Fruit fly (Drosophila melanogaster): ENCODE measurements around the gene CG42717.
A peak's percentile ranks its signal among the peaks of the same experiment; 100 is the strongest.

CG42717 gene

DNA sequence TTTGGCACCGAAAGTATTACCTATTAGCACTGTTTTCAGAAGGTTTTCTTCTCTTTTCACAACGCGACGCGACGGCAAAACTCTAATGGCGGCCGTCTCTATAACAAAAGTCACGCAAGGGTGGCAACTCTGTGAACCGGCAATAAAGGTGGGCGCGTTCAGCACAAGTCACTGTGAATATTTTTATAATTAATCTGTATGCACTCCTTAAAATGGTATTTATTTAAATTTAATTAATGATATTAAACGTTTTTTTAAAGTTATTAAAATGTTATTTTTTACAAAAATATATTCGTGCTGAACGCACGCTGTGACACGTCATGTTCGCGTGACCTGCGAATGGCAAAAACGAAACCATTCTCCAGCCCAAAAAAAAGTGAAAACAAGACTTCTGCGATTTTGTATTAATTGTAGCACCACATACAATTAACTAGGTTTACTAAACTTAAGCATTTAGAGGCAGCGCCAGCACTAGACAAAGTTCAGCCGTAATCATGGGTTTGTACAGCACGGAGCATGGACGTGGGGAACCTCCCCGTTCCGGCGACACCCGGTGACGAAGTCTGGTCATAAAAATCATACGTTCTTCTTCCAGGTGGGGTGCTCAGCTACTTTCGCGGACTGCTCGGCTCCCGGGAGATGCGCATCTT, 50.1 kb downstream of the CG42717 start, which contains the start of the genes brm and Arl1 (continued):
- TF ChIP-seq klu (GFP tag; IDR thresholded peaks at IDR 0.05) (peak; percentile 99), CG30403 (GFP tag; optimal IDR thresholded peaks at IDR 0.05) (peak; percentile 98), hbn (GFP tag; IDR thresholded peaks at IDR 0.05; ENCODE audit: partially characterized antibody) (peak; percentile 14; the same call in 1 of the 2 replicates), Asciz (GFP tag; optimal IDR thresholded peaks at IDR 0.05) (peak; percentile 92), Trl (optimal IDR thresholded peaks at IDR 0.05) (no peak), Trl (GFP tag; optimal IDR thresholded peaks at IDR 0.05) (peak; percentile 85), z (GFP tag; IDR thresholded peaks at IDR 0.05) (peak; percentile 79), cato (GFP tag; optimal IDR thresholded peaks at IDR 0.05; ENCODE audit: borderline replicate concordance) (peak; percentile 96), gcm2 (GFP tag; optimal IDR thresholded peaks at IDR 0.05) (peak; percentile 81), exex (tag; optimal IDR thresholded peaks at IDR 0.05) (peak; percentile 94), Hsf (GFP tag; optimal IDR thresholded peaks at IDR 0.05) (peak; percentile 94), tll (GFP tag; optimal IDR thresholded peaks at IDR 0.05) (peak in 1 of 2 experiments; percentile 83), CG12155 (GFP tag; optimal IDR thresholded peaks at IDR 0.05) (peak; percentile 97), CG5180 (GFP tag; optimal IDR thresholded peaks at IDR 0.05) (peak; percentile 87), ewg (GFP tag; optimal IDR thresholded peaks at IDR 0.05) (peak; percentile 96), Mad (GFP tag; optimal IDR thresholded peaks at IDR 0.05) (peak; percentile 97), unpg (GFP tag; optimal IDR thresholded peaks at IDR 0.05) (peak; percentile 98), Hr78 (GFP tag; optimal IDR thresholded peaks at IDR 0.05) (no peak), Ada2b (GFP tag; IDR thresholded peaks at IDR 0.05) (peak; percentile 99), CG4328 (GFP tag; optimal IDR thresholded peaks at IDR 0.05) (peak; percentile 99), repo (GFP tag; optimal IDR thresholded peaks at IDR 0.05) (peak; percentile 52), Hey (tag; optimal IDR thresholded peaks at IDR 0.05) (peak; percentile 89), wek (GFP tag; optimal IDR thresholded peaks at IDR 0.05) (peak; percentile 72), CG14860 (GFP tag; IDR thresholded peaks at IDR 0.05; ENCODE audit: partially characterized antibody) (no peak), Xrp1 (GFP tag; IDR thresholded peaks at IDR 0.05) (peak; percentile 99), CG3407 (GFP tag; optimal IDR thresholded peaks at IDR 0.05) (peak; percentile 94), CG15011 (GFP tag; optimal IDR thresholded peaks at IDR 0.05) (peak; percentile 96), CG13775 (GFP tag; optimal IDR thresholded peaks at IDR 0.05) (peak; percentile 99), slp2 (GFP tag; optimal IDR thresholded peaks at IDR 0.05) (peak; percentile 62), wdn (GFP tag; IDR thresholded peaks at IDR 0.05) (peak; percentile 97), D (optimal IDR thresholded peaks at IDR 0.05) (no peak), D (GFP tag; optimal IDR thresholded peaks at IDR 0.05) (peak; percentile 97), Hr39 (optimal IDR thresholded peaks at IDR 0.05) (no peak), dpn (GFP tag; optimal IDR thresholded peaks at IDR 0.05) (peak; percentile 93 to 97), nerfin-2 (GFP tag; IDR thresholded peaks at IDR 0.05; ENCODE audit: partially characterized antibody) (peak; percentile 14; the same call in 1 of the 2 replicates), sima (GFP tag; optimal IDR thresholded peaks at IDR 0.05) (peak; percentile 71), C15 (GFP tag; IDR thresholded peaks at IDR 0.05) (peak; percentile 99), CG16863 (GFP tag; optimal IDR thresholded peaks at IDR 0.05) (peak; percentile 67), CG3065 (GFP tag; optimal IDR thresholded peaks at IDR 0.05) (peak; percentile 93), CG13624 (GFP tag; optimal IDR thresholded peaks at IDR 0.05) (peak; percentile 91), row (GFP tag; IDR thresholded peaks at IDR 0.05) (peak; percentile 100), sens-2 (GFP tag; IDR thresholded peaks at IDR 0.05) (peak; percentile 98), CG6813 (GFP tag; optimal IDR thresholded peaks at IDR 0.05) (peak; percentile 95), lilli (GFP tag; optimal IDR thresholded peaks at IDR 0.05) (peak; percentile 98), CG32532 (GFP tag; IDR thresholded peaks at IDR 0.05) (peak; percentile 99), CG3163 (GFP tag; optimal IDR thresholded peaks at IDR 0.05) (peak; percentile 46), sisA (GFP tag; IDR thresholded peaks at IDR 0.05) (peak; percentile 99), dm (GFP tag; optimal IDR thresholded peaks at IDR 0.05) (peak; percentile 78), lbe (GFP tag; optimal IDR thresholded peaks at IDR 0.05) (peak; percentile 98), chm (GFP tag; IDR thresholded peaks at IDR 0.05) (peak; percentile 97)

Measured in whole organism, embryonic.